Fruit fly (Drosophila melanogaster) whole organism, prepupa: ENCODE results near the gene CG11779.

Experiments
- Blimp-1 ChIP-seq: fragments of 200-800 bp; sonication (Bioruptor generic); optimal IDR thresholded peaks from 3 replicates; lab custom pipeline; 2017; ENCODE audit warnings: missing biosample characterization, missing genetic modification characterization, mild to moderate bottlenecking, moderate library complexity, missing genetic modification reagents
- CG10631 ChIP-seq: fragments of 200-800 bp; sonication (Bioruptor generic); optimal IDR thresholded peaks from 2 replicates; lab custom pipeline; 2016; ENCODE audit warnings: missing biosample characterization, missing genetic modification characterization
- CG10669 ChIP-seq: fragments of 200-800 bp; sonication (Bioruptor generic); optimal IDR thresholded peaks from 3 replicates; lab custom pipeline; 2018; ENCODE audit warnings: missing biosample characterization, mild to moderate bottlenecking, missing genetic modification characterization, moderate library complexity
- CG11294 ChIP-seq: fragments of 200-800 bp; sonication (Bioruptor generic); IDR thresholded peaks from 2 replicates; pipeline ENCODE4 v1.3.6; 2022; ENCODE audit warnings: missing biosample characterization, missing genetic modification characterization
- CG11762 ChIP-seq: fragments of 200-800 bp; sonication (Bioruptor generic); optimal IDR thresholded peaks from 3 replicates; lab custom pipeline; 2016; ENCODE audit warnings: missing biosample characterization, missing genetic modification characterization; ENCODE audit not compliant: insufficient read depth
- CG11902 ChIP-seq: fragments of 200-800 bp; sonication (Bioruptor generic); optimal IDR thresholded peaks from 3 replicates; lab custom pipeline; 2016; ENCODE audit warnings: missing biosample characterization, missing genetic modification characterization
- CG16779 ChIP-seq: fragments of 200-800 bp; sonication (Bioruptor generic); optimal IDR thresholded peaks from 3 replicates; lab custom pipeline; 2017; ENCODE audit warnings: missing biosample characterization, mild to moderate bottlenecking, missing genetic modification characterization
- CG3032 ChIP-seq: fragments of 200-800 bp; optimal IDR thresholded peaks from 2 replicates; lab custom pipeline; 2019; ENCODE audit warnings: missing biosample characterization, mild to moderate bottlenecking, missing genetic modification characterization, moderate library complexity
- CG31627 ChIP-seq: fragments of 200-800 bp; sonication (Bioruptor generic); optimal IDR thresholded peaks from 3 replicates; lab custom pipeline; 2016; ENCODE audit warnings: missing biosample characterization, missing genetic modification characterization
- CG32006 ChIP-seq: fragments of 200-800 bp; sonication (Bioruptor generic); optimal IDR thresholded peaks from 3 replicates; lab custom pipeline; 2017; ENCODE audit warnings: missing biosample characterization, mild to moderate bottlenecking, missing genetic modification characterization
- CG34406 ChIP-seq: fragments of 200-800 bp; sonication (Bioruptor generic); optimal IDR thresholded peaks from 3 replicates; lab custom pipeline; 2016; ENCODE audit warnings: missing biosample characterization, missing genetic modification characterization
- CG6163 ChIP-seq: fragments of 200-800 bp; sonication (Bioruptor generic); IDR thresholded peaks from 3 replicates; pipeline ENCODE4 v1.3.6; 2022; ENCODE audit warnings: missing biosample characterization, missing genetic modification characterization
- CG6276 ChIP-seq: fragments of 200-800 bp; sonication (Bioruptor generic); optimal IDR thresholded peaks from 2 replicates; lab custom pipeline; 2017; ENCODE audit warnings: missing biosample characterization, mild to moderate bottlenecking, missing genetic modification characterization
- CG6792 ChIP-seq: fragments of 200-800 bp; sonication (Bioruptor generic); optimal IDR thresholded peaks from 3 replicates; lab custom pipeline; 2016; ENCODE audit warnings: missing biosample characterization, missing genetic modification characterization
- CG6854 ChIP-seq: fragments of 200-800 bp; sonication (Bioruptor generic); optimal IDR thresholded peaks from 2 replicates; lab custom pipeline; 2017; ENCODE audit warnings: missing biosample characterization, mild to moderate bottlenecking, missing genetic modification characterization
- CG7368 ChIP-seq: fragments of 200-800 bp; sonication (Bioruptor generic); optimal IDR thresholded peaks from 3 replicates; lab custom pipeline; 2016; ENCODE audit warnings: missing biosample characterization, missing genetic modification characterization
- CG8319 ChIP-seq: fragments of 200-800 bp; sonication (Bioruptor generic); optimal IDR thresholded peaks from 3 replicates; lab custom pipeline; 2016; ENCODE audit warnings: missing biosample characterization, missing genetic modification characterization
- CG8632 ChIP-seq: fragments of 200-800 bp; sonication (Bioruptor generic); optimal IDR thresholded peaks from 3 replicates; lab custom pipeline; 2016; ENCODE audit warnings: missing biosample characterization, missing genetic modification characterization
- CG9139 ChIP-seq: fragments of 200-800 bp; sonication (Bioruptor generic); optimal IDR thresholded peaks from 3 replicates; lab custom pipeline; 2017; ENCODE audit warnings: missing biosample characterization, mild to moderate bottlenecking, missing genetic modification characterization
- Eip75B ChIP-seq: fragments of 200-800 bp; sonication (Bioruptor generic); optimal IDR thresholded peaks from 3 replicates; lab custom pipeline; 2016; ENCODE audit warnings: missing biosample characterization, missing genetic modification characterization
- Eip78C ChIP-seq: fragments of 200-800 bp; sonication (Bioruptor generic); peaks from one replicate; lab custom pipeline; 2016; ENCODE audit warnings: missing biosample characterization, missing genetic modification characterization
- Ets21C ChIP-seq: fragments of 200-800 bp; sonication (Bioruptor generic); optimal IDR thresholded peaks from 3 replicates; lab custom pipeline; 2016; ENCODE audit warnings: missing biosample characterization, missing genetic modification characterization
- Ets96B ChIP-seq: fragments of 200-800 bp; optimal IDR thresholded peaks from 2 replicates; lab custom pipeline; 2019; ENCODE audit warnings: missing biosample characterization, mild to moderate bottlenecking, missing genetic modification characterization, moderate library complexity
- Hr39 ChIP-seq: fragments of 200-800 bp; sonication (Bioruptor generic); optimal IDR thresholded peaks from 2 replicates; lab custom pipeline; 2016; ENCODE audit warnings: missing biosample characterization, missing genetic modification characterization
- Hr4 ChIP-seq: fragments of 200-800 bp; sonication (Bioruptor generic); optimal IDR thresholded peaks from 3 replicates; lab custom pipeline; 2016; ENCODE audit warnings: missing biosample characterization, missing genetic modification characterization
- Lpt ChIP-seq: fragments of 200-800 bp; sonication (Bioruptor generic); optimal IDR thresholded peaks from 3 replicates; lab custom pipeline; 2016; ENCODE audit warnings: missing biosample characterization, missing genetic modification characterization
- Met ChIP-seq: fragments of 200-800 bp; sonication (Bioruptor generic); optimal IDR thresholded peaks from 3 replicates; lab custom pipeline; 2016; ENCODE audit warnings: missing biosample characterization, missing genetic modification characterization
- Smox ChIP-seq: fragments of 200-800 bp; sonication (Bioruptor generic); optimal IDR thresholded peaks from 3 replicates; lab custom pipeline; 2016; ENCODE audit warnings: missing biosample characterization, missing genetic modification characterization
- Sox14 ChIP-seq: fragments of 200-800 bp; sonication (Bioruptor generic); optimal IDR thresholded peaks from 3 replicates; lab custom pipeline; 2016; ENCODE audit warnings: missing biosample characterization, missing genetic modification characterization
- achi ChIP-seq: fragments of 200-800 bp; sonication (Bioruptor generic); optimal IDR thresholded peaks from 3 replicates; lab custom pipeline; 2016; ENCODE audit warnings: missing biosample characterization, missing genetic modification characterization
- acj6 ChIP-seq: fragments of 200-800 bp; sonication (Bioruptor generic); optimal IDR thresholded peaks from 3 replicates; lab custom pipeline; 2016; ENCODE audit warnings: missing biosample characterization, missing genetic modification characterization
- cyc ChIP-seq: fragments of 200-800 bp; sonication (Bioruptor generic); optimal IDR thresholded peaks from 3 replicates; lab custom pipeline; 2016; ENCODE audit warnings: missing biosample characterization, missing genetic modification characterization
- dac ChIP-seq: fragments of 200-800 bp; sonication (Bioruptor generic); optimal IDR thresholded peaks from 2 replicates; lab custom pipeline; 2017; ENCODE audit warnings: missing biosample characterization, mild to moderate bottlenecking, missing genetic modification characterization
- dsx ChIP-seq: fragments of 200-800 bp; optimal IDR thresholded peaks from 3 replicates; lab custom pipeline; 2019; ENCODE audit warnings: missing biosample characterization, mild to moderate bottlenecking, missing genetic modification characterization, moderate library complexity; ENCODE audit not compliant: poor library complexity, severe bottlenecking
- eg ChIP-seq: fragments of 200-800 bp; sonication (Bioruptor generic); IDR thresholded peaks from 3 replicates; pipeline ENCODE4 v1.3.6; 2022; ENCODE audit warnings: missing biosample characterization, missing genetic modification characterization
- fd59A ChIP-seq: fragments of 200-800 bp; sonication (Bioruptor generic); optimal IDR thresholded peaks from 2 replicates; lab custom pipeline; 2017; ENCODE audit warnings: missing biosample characterization, mild to moderate bottlenecking, missing genetic modification characterization, missing genetic modification reagents
- fkh ChIP-seq: fragments of 200-800 bp; sonication (Bioruptor generic); optimal IDR thresholded peaks from 3 replicates; lab custom pipeline; 2017; ENCODE audit warnings: missing biosample characterization, mild to moderate bottlenecking, missing genetic modification characterization, moderate library complexity
- lz ChIP-seq: fragments of 200-800 bp; sonication (Bioruptor generic); optimal IDR thresholded peaks from 3 replicates; lab custom pipeline; 2016; ENCODE audit warnings: missing biosample characterization, missing genetic modification characterization
- pdm3 ChIP-seq: fragments of 200-800 bp; sonication (Bioruptor generic); optimal IDR thresholded peaks from 3 replicates; lab custom pipeline; 2016; ENCODE audit warnings: missing biosample characterization, missing genetic modification characterization
- salr ChIP-seq, 2 experiments: fragments of 200-800 bp; sonication (Bioruptor generic); optimal IDR thresholded peaks; 3 replicates each; lab custom pipeline; 2016 to 2018; ENCODE audit warnings: missing biosample characterization in 2 of 2, missing genetic modification characterization in 2 of 2, mild to moderate bottlenecking in 1 of 2
- spab ChIP-seq: fragments of 200-800 bp; sonication (Bioruptor generic); optimal IDR thresholded peaks from 2 replicates; lab custom pipeline; 2017; ENCODE audit warnings: missing biosample characterization, mild to moderate bottlenecking, missing genetic modification characterization, missing genetic modification reagents
- ss ChIP-seq, 2 experiments: fragments of 200-800 bp; sonication (Bioruptor generic); optimal IDR thresholded peaks; 2 replicates in 1 of 2; 3 replicates in 1 of 2; lab custom pipeline; 2017 to 2018; ENCODE audit warnings: mild to moderate bottlenecking in 2 of 2, missing biosample characterization in 2 of 2, missing genetic modification characterization in 2 of 2, moderate library complexity in 1 of 2
- svp ChIP-seq: fragments of 200-800 bp; sonication (Bioruptor generic); peaks from one replicate; lab custom pipeline; 2016; ENCODE audit warnings: missing biosample characterization, missing genetic modification characterization
- topi ChIP-seq: fragments of 200-800 bp; sonication (Bioruptor generic); optimal IDR thresholded peaks from 3 replicates; lab custom pipeline; 2016; ENCODE audit warnings: missing biosample characterization, missing genetic modification characterization
- vri ChIP-seq: fragments of 200-800 bp; sonication (Bioruptor generic); optimal IDR thresholded peaks from 3 replicates; lab custom pipeline; 2016; ENCODE audit warnings: missing biosample characterization, mild to moderate bottlenecking, missing genetic modification characterization

CG11779 gene

DNA sequence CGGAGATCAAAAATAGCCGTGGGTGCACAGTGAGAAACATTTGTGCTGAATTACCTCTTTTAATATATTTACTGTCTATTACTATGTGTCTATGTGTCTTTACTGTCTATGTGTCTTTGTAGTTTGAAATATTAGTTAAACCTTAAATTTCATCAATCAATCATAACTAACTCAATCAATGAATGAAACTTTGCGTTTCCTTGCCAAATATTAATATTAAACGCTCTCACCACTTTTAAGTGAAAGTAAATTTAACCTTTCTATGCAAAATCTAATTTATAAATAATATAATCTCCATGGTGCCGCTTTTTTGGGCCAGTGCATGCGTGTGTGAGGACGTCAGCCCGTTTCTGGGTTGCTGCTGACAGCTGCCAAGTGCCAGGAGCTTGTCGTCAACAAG, 21.5 kb upstream of the CG11779 start (continued):
- TF ChIP-seq CG7368 (GFP tag; lab: Kevin White, UChicago): peak; percentile 61
- TF ChIP-seq CG6163 (GFP tag; lab: Robert Waterston, UW): peak; percentile 57
- no peak for TF ChIP-seq Blimp-1 (GFP tag; lab: Kevin White, UChicago)
- peak; percentile 31 for TF ChIP-seq Ets21C (GFP tag; lab: Kevin White, UChicago)
- TF ChIP-seq fkh: no peak
- TF ChIP-seq salr (GFP tag; optimal IDR thresholded peaks at IDR 0.05; lab: Kevin White, UChicago): peak in 1 of 2 experiments; percentile 80
- peak; percentile 90 for TF ChIP-seq CG6276 (GFP tag; lab: Kevin White, UChicago)
- TF ChIP-seq cyc: peak; percentile 65
- peak; percentile 70 for TF ChIP-seq topi (GFP tag; lab: Kevin White, UChicago)
- TF ChIP-seq CG31627 (GFP tag; lab: Kevin White, UChicago): peak; percentile 61
- peak; percentile 72 for TF ChIP-seq CG11762 (GFP tag; lab: Kevin White, UChicago)
- peak; percentile 40 to 74 for TF ChIP-seq ss (GFP tag; optimal IDR thresholded peaks at IDR 0.05; lab: Kevin White, UChicago)
- peak; percentile 51 for TF ChIP-seq Eip75B (GFP tag; lab: Kevin White, UChicago)
- TF ChIP-seq Lpt (GFP tag; lab: Kevin White, UChicago): peak; percentile 82
- peak; percentile 89 for TF ChIP-seq Hr4 (GFP tag; lab: Kevin White, UChicago)
- peak; percentile 59 for TF ChIP-seq lz (GFP tag; lab: Kevin White, UChicago)
- peak; percentile 65 for TF ChIP-seq svp (GFP tag; lab: Kevin White, UChicago)
- TF ChIP-seq CG6792 (GFP tag; lab: Kevin White, UChicago): peak; percentile 60
- TF ChIP-seq fd59A (GFP tag; lab: Kevin White, UChicago): peak; percentile 66
- TF ChIP-seq CG8632: peak; percentile 77
- peak; percentile 60 for TF ChIP-seq CG16779 (tag; lab: Kevin White, UChicago)
- TF ChIP-seq pdm3 (GFP tag; lab: Kevin White, UChicago): peak; percentile 79
- TF ChIP-seq achi (GFP tag; lab: Kevin White, UChicago): peak; percentile 78
- peak; percentile 74 for TF ChIP-seq Met (GFP tag; lab: Kevin White, UChicago)
- peak; percentile 67 for TF ChIP-seq CG10631
- TF ChIP-seq CG11902 (GFP tag; lab: Kevin White, UChicago): peak; percentile 50
- peak; percentile 70 for TF ChIP-seq acj6 (GFP tag; lab: Kevin White, UChicago)
- TF ChIP-seq Eip78C (GFP tag; lab: Kevin White, UChicago): peak; percentile 93
- peak; percentile 57 for TF ChIP-seq spab (GFP tag; lab: Kevin White, UChicago)
- TF ChIP-seq vri (GFP tag; lab: Kevin White, UChicago): peak; percentile 29
- peak; percentile 56 for TF ChIP-seq CG8319 (GFP tag; lab: Kevin White, UChicago)
- peak; percentile 73 for TF ChIP-seq CG34406
- TF ChIP-seq CG3032 (tag; lab: Kevin White, UChicago): peak; percentile 74
- peak; percentile 69 for TF ChIP-seq eg (GFP tag; lab: Robert Waterston, UW)
- TF ChIP-seq dac (GFP tag; lab: Kevin White, UChicago): peak; percentile 43
- peak; percentile 94 for TF ChIP-seq CG32006 (GFP tag; lab: Kevin White, UChicago)
- TF ChIP-seq Hr39 (GFP tag; lab: Kevin White, UChicago): peak; percentile 62
- peak; percentile 47 for TF ChIP-seq CG11294 (GFP tag; lab: Robert Waterston, UW)

DNA sequence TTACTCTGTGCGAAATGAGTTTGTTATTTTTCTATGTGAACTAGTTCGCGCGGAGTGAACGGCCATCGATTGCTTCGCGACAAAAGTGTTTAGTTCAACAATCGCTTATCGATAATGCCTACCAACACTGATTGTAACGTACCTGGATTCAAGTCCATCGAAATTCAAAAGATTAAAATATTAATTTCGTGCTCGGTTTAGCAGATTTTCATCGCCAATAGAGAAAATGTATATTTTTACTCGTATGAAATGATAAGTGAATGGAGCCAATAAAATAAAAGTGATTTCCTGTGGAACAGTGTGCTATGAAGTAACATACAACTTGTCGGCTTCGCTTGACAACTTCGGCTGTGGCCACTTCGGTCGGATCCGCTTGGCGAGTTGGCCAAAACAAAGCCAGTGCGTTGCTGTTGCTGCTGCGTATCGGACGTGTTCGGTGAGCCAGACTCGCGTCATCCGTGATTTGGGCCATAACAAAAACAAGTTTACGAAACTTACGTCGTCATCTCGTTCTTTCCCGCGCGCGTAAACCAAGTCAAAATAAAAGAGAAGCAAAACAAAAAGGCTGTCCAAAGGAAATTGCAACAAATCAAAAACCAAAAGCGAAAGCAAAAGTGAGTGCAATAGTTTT, 20.7 kb upstream of the CG11779 start, which contains the start of the genes CG5555 and myd:
Gene CG5555, minus strand, starts transcription at position 276 of the 631 bp plus-strand sequence.
Gene myd, plus strand, starts transcription at position 397 of the 631 bp plus-strand sequence.
- TF ChIP-seq CG31627 (GFP tag; lab: Kevin White, UChicago): peak; percentile 55
- TF ChIP-seq CG6854 (GFP tag; lab: Kevin White, UChicago): no peak
- no peak for TF ChIP-seq CG8319 (GFP tag; lab: Kevin White, UChicago)
- no peak for TF ChIP-seq CG10669
- TF ChIP-seq topi (GFP tag; lab: Kevin White, UChicago): peak; percentile 57
- TF ChIP-seq acj6 (GFP tag; lab: Kevin White, UChicago): peak; percentile 53
- peak; percentile 23 for TF ChIP-seq dsx (GFP tag; lab: Kevin White, UChicago)
- TF ChIP-seq CG3032 (tag; lab: Kevin White, UChicago): peak; percentile 48
- TF ChIP-seq svp (GFP tag; lab: Kevin White, UChicago): peak; percentile 79
- peak; percentile 66 for TF ChIP-seq lz (GFP tag; lab: Kevin White, UChicago)
- peak; percentile 28 for TF ChIP-seq CG9139
- peak; percentile 46 for TF ChIP-seq Ets96B (tag; lab: Kevin White, UChicago)
- TF ChIP-seq salr (GFP tag; optimal IDR thresholded peaks at IDR 0.05; lab: Kevin White, UChicago): no peak
- TF ChIP-seq Blimp-1 (GFP tag; lab: Kevin White, UChicago): peak; percentile 89
- TF ChIP-seq CG11294 (GFP tag; lab: Robert Waterston, UW): no peak; the same call in 1 of the 2 replicates
- TF ChIP-seq ss (GFP tag; optimal IDR thresholded peaks at IDR 0.05; lab: Kevin White, UChicago): peak; percentile 29 to 54
- TF ChIP-seq CG7368 (GFP tag; lab: Kevin White, UChicago): peak; percentile 20
- no peak for TF ChIP-seq CG11902 (GFP tag; lab: Kevin White, UChicago)
- TF ChIP-seq spab (GFP tag; lab: Kevin White, UChicago): no peak
- TF ChIP-seq pdm3 (GFP tag; lab: Kevin White, UChicago): peak; percentile 75
- TF ChIP-seq Sox14 (GFP tag; lab: Kevin White, UChicago): peak; percentile 76
- TF ChIP-seq Hr39 (GFP tag; lab: Kevin White, UChicago): peak; percentile 62
- TF ChIP-seq CG32006 (GFP tag; lab: Kevin White, UChicago): no peak
- no peak for TF ChIP-seq dac (GFP tag; lab: Kevin White, UChicago)
- no peak for TF ChIP-seq CG11762 (GFP tag; lab: Kevin White, UChicago)
- TF ChIP-seq Eip78C (GFP tag; lab: Kevin White, UChicago): peak; percentile 88
- no peak for TF ChIP-seq Smox
- TF ChIP-seq fd59A (GFP tag; lab: Kevin White, UChicago): peak; percentile 11
- TF ChIP-seq Hr4 (GFP tag; lab: Kevin White, UChicago): peak; percentile 73
